Fruit fly (Drosophila melanogaster) whole organism, embryonic: ENCODE measurements around the gene CG1161.
A peak's percentile ranks its signal among the peaks of the same experiment; 100 is the strongest.

ENCODE experiments used
- BEAF-32 ChIP-seq: fragments of 200-800 bp; sonication (Bioruptor generic); optimal IDR thresholded peaks from 3 replicates; lab custom pipeline; 2017; ENCODE audit warnings: missing biosample characterization, missing genetic modification characterization, mild to moderate bottlenecking, moderate library complexity, missing genetic modification reagents
- CG10209 ChIP-seq: fragments of 200-800 bp; sonication (Bioruptor generic); optimal IDR thresholded peaks from 3 replicates; lab custom pipeline; 2017; ENCODE audit warnings: missing biosample characterization, mild to moderate bottlenecking, missing genetic modification characterization, missing genetic modification reagents
- CG10267 ChIP-seq: fragments of 200-800 bp; sonication (Bioruptor generic); optimal IDR thresholded peaks from 2 replicates; lab custom pipeline; 2018; ENCODE audit warnings: missing biosample characterization, mild to moderate bottlenecking, missing genetic modification characterization, moderate library complexity
- CG10366 ChIP-seq: fragments of 200-800 bp; sonication (Bioruptor generic); IDR thresholded peaks from 2 replicates; pipeline ENCODE4 v1.3.6; 2022; ENCODE audit warnings: missing biosample characterization, missing genetic modification characterization
- CG11504 ChIP-seq: fragments of 200-800 bp; sonication (Bioruptor generic); optimal IDR thresholded peaks from 3 replicates; lab custom pipeline; 2019; ENCODE audit warnings: missing biosample characterization, mild to moderate bottlenecking, missing genetic modification characterization, moderate library complexity
- CG12391 ChIP-seq: fragments of 200-800 bp; sonication (Bioruptor generic); optimal IDR thresholded peaks from 3 replicates; lab custom pipeline; 2018; ENCODE audit warnings: missing biosample characterization, mild to moderate bottlenecking, missing genetic modification characterization, moderate library complexity
- CG13775 ChIP-seq: fragments of 200-800 bp; sonication (Bioruptor generic); optimal IDR thresholded peaks from 3 replicates; lab custom pipeline; 2017; ENCODE audit warnings: missing biosample characterization, mild to moderate bottlenecking, missing genetic modification characterization
- CG14710 ChIP-seq: fragments of 200-800 bp; sonication (Bioruptor generic); optimal IDR thresholded peaks from 3 replicates; lab custom pipeline; 2019; ENCODE audit warnings: missing biosample characterization, mild to moderate bottlenecking, missing genetic modification characterization, moderate library complexity
- CG15514 ChIP-seq: fragments of 200-800 bp; sonication (Bioruptor generic); optimal IDR thresholded peaks from 3 replicates; lab custom pipeline; 2017; ENCODE audit warnings: missing biosample characterization, missing genetic modification characterization, mild to moderate bottlenecking, moderate library complexity, missing genetic modification reagents
- CG17186 ChIP-seq: fragments of 200-800 bp; sonication (Bioruptor generic); optimal IDR thresholded peaks from 3 replicates; lab custom pipeline; 2017; ENCODE audit warnings: missing biosample characterization, missing genetic modification reagents, missing genetic modification characterization
- CG2116 ChIP-seq: fragments of 200-800 bp; sonication (Bioruptor generic); optimal IDR thresholded peaks from 3 replicates; lab custom pipeline; 2018; ENCODE audit warnings: missing biosample characterization, mild to moderate bottlenecking, missing genetic modification characterization
- CG2120 ChIP-seq: fragments of 200-800 bp; sonication (Bioruptor generic); optimal IDR thresholded peaks from 3 replicates; lab custom pipeline; 2016; ENCODE audit warnings: missing biosample characterization, missing genetic modification characterization
- CG2712 ChIP-seq: fragments of 200-800 bp; optimal IDR thresholded peaks from 3 replicates; lab custom pipeline; 2019; ENCODE audit warnings: missing biosample characterization, mild to moderate bottlenecking, missing genetic modification characterization, moderate library complexity
- CG30020 ChIP-seq: fragments of 200-800 bp; optimal IDR thresholded peaks from 2 replicates; lab custom pipeline; 2019; ENCODE audit warnings: missing biosample characterization, mild to moderate bottlenecking, missing genetic modification characterization, moderate library complexity
- CG6791 ChIP-seq: fragments of 200-800 bp; sonication (Bioruptor generic); IDR thresholded peaks from 3 replicates; pipeline ENCODE4 v1.3.6; 2022; ENCODE audit warnings: missing biosample characterization, missing genetic modification characterization; ENCODE audit not compliant: partially characterized antibody
- CG8924 ChIP-seq: fragments of 200-800 bp; optimal IDR thresholded peaks from 3 replicates; lab custom pipeline; 2019; ENCODE audit warnings: missing biosample characterization, mild to moderate bottlenecking, missing genetic modification characterization, moderate library complexity
- CG8944 ChIP-seq: fragments of 200-800 bp; sonication (Bioruptor generic); optimal IDR thresholded peaks from 3 replicates; lab custom pipeline; 2016; ENCODE audit warnings: missing biosample characterization, missing genetic modification characterization
- CG9797 ChIP-seq: fragments of 200-800 bp; sonication (Bioruptor generic); optimal IDR thresholded peaks from 3 replicates; lab custom pipeline; 2018; ENCODE audit warnings: missing biosample characterization, mild to moderate bottlenecking, missing genetic modification characterization
- Camta ChIP-seq: fragments of 200-800 bp; sonication (Bioruptor generic); optimal IDR thresholded peaks from 2 replicates; lab custom pipeline; 2016; ENCODE audit warnings: missing biosample characterization, missing genetic modification characterization
- CoRest ChIP-seq: fragments of 200-800 bp; sonication (Bioruptor generic); optimal IDR thresholded peaks from 3 replicates; lab custom pipeline; 2018; ENCODE audit warnings: missing biosample characterization, mild to moderate bottlenecking, missing genetic modification characterization, moderate library complexity
- Hr3 ChIP-seq: fragments of 200-800 bp; sonication (Bioruptor generic); optimal IDR thresholded peaks from 3 replicates; lab custom pipeline; 2016; ENCODE audit warnings: missing biosample characterization, missing genetic modification characterization
- Hr51 ChIP-seq, 2 experiments: fragments of 200-800 bp; sonication (Bioruptor generic); optimal IDR thresholded peaks; 2 replicates in 1 of 2; 3 replicates in 1 of 2; lab custom pipeline; 2016 to 2018; ENCODE audit warnings: missing biosample characterization in 2 of 2, missing genetic modification characterization in 2 of 2, mild to moderate bottlenecking in 1 of 2, moderate library complexity in 1 of 2
- Hsf ChIP-seq: fragments of 200-800 bp; sonication (Bioruptor generic); optimal IDR thresholded peaks from 3 replicates; lab custom pipeline; 2016; ENCODE audit warnings: missing biosample characterization, missing genetic modification characterization
- Lhr ChIP-seq: fragments of 200-800 bp; sonication (Bioruptor generic); optimal IDR thresholded peaks from 3 replicates; lab custom pipeline; 2017; ENCODE audit warnings: mild to moderate bottlenecking, missing biosample characterization, missing genetic modification reagents, missing genetic modification characterization
- Med ChIP-seq: fragments of 200-800 bp; sonication (Bioruptor generic); peaks from one replicate; lab custom pipeline; 2016; ENCODE audit warnings: missing biosample characterization, missing genetic modification characterization, mild to moderate bottlenecking, inconsistent platforms, moderate library complexity
- Mes4 ChIP-seq: fragments of 200-800 bp; sonication (Bioruptor generic); optimal IDR thresholded peaks from 2 replicates; lab custom pipeline; 2016; ENCODE audit warnings: missing biosample characterization, missing genetic modification characterization
- NC2β ChIP-seq: fragments of 200-800 bp; sonication (Bioruptor generic); optimal IDR thresholded peaks from 2 replicates; lab custom pipeline; 2016; ENCODE audit warnings: missing biosample characterization, missing genetic modification characterization
- Nf-YB ChIP-seq: fragments of 200-800 bp; sonication (Bioruptor generic); optimal IDR thresholded peaks from 3 replicates; lab custom pipeline; 2019; ENCODE audit warnings: missing biosample characterization, mild to moderate bottlenecking, missing genetic modification characterization, moderate library complexity
- Pdp1 ChIP-seq, 2 experiments: fragments of 200-800 bp; sonication (Bioruptor generic); optimal IDR thresholded peaks; 3 replicates each; lab custom pipeline; 2016; ENCODE audit warnings: missing biosample characterization in 2 of 2, missing genetic modification characterization in 2 of 2, mild to moderate bottlenecking in 1 of 2, moderate library complexity in 1 of 2
- Sin3A ChIP-seq: fragments of >200 bp; optimal IDR thresholded peaks from 2 replicates; lab custom pipeline; 2018
- YL-1 ChIP-seq: fragments of 200-800 bp; sonication (Bioruptor generic); optimal IDR thresholded peaks from 3 replicates; lab custom pipeline; 2017; ENCODE audit warnings: missing biosample characterization, mild to moderate bottlenecking, missing genetic modification characterization
- crol ChIP-seq: fragments of 200-800 bp; sonication (Bioruptor generic); IDR thresholded peaks from 2 replicates; pipeline ENCODE4 v1.3.6; 2022; ENCODE audit warnings: missing biosample characterization, missing genetic modification characterization
- dm ChIP-seq: fragments of 200-800 bp; sonication (Bioruptor generic); optimal IDR thresholded peaks from 3 replicates; lab custom pipeline; 2016; ENCODE audit warnings: missing biosample characterization, missing genetic modification characterization
- dmrt11E ChIP-seq: fragments of 200-800 bp; sonication (Bioruptor generic); optimal IDR thresholded peaks from 3 replicates; lab custom pipeline; 2018; ENCODE audit warnings: missing biosample characterization, mild to moderate bottlenecking, missing genetic modification characterization, moderate library complexity
- gfzf ChIP-seq: fragments of 200-800 bp; sonication (Bioruptor generic); optimal IDR thresholded peaks from 2 replicates; lab custom pipeline; 2016; ENCODE audit warnings: missing biosample characterization, mild to moderate bottlenecking, missing genetic modification characterization, moderate library complexity
- jing ChIP-seq: fragments of 200-800 bp; sonication (Bioruptor generic); optimal IDR thresholded peaks from 2 replicates; lab custom pipeline; 2018; ENCODE audit warnings: missing biosample characterization, mild to moderate bottlenecking, missing genetic modification characterization
- lilli ChIP-seq: fragments of 200-800 bp; sonication (Bioruptor generic); optimal IDR thresholded peaks from 3 replicates; lab custom pipeline; 2016; ENCODE audit warnings: missing biosample characterization, missing genetic modification characterization
- nerfin-1 ChIP-seq: fragments of 200-800 bp; sonication (Bioruptor generic); optimal IDR thresholded peaks from 3 replicates; lab custom pipeline; 2019; ENCODE audit warnings: missing biosample characterization, mild to moderate bottlenecking, missing genetic modification characterization, moderate library complexity
- phol ChIP-seq: fragments of 200-800 bp; sonication (Bioruptor generic); optimal IDR thresholded peaks from 3 replicates; lab custom pipeline; 2018; ENCODE audit warnings: missing biosample characterization, mild to moderate bottlenecking, missing genetic modification characterization, moderate library complexity
- ranshi ChIP-seq: fragments of 200-800 bp; sonication (Bioruptor generic); IDR thresholded peaks from 2 replicates; pipeline ENCODE4 v1.3.6; 2022; ENCODE audit warnings: missing biosample characterization, missing genetic modification characterization
- sens ChIP-seq: fragments of 200-800 bp; sonication (Bioruptor generic); peaks from one replicate; lab custom pipeline; 2016; ENCODE audit warnings: missing biosample characterization, missing genetic modification characterization
- sima ChIP-seq: fragments of 200-800 bp; sonication (Bioruptor generic); optimal IDR thresholded peaks from 2 replicates; lab custom pipeline; 2016; ENCODE audit warnings: missing biosample characterization, missing genetic modification characterization
- stwl ChIP-seq: fragments of 200-800 bp; sonication (Bioruptor generic); optimal IDR thresholded peaks from 3 replicates; lab custom pipeline; 2018; ENCODE audit warnings: missing biosample characterization, mild to moderate bottlenecking, missing genetic modification characterization, moderate library complexity
- unpg ChIP-seq: fragments of 200-800 bp; sonication (Bioruptor generic); optimal IDR thresholded peaks from 3 replicates; lab custom pipeline; 2018; ENCODE audit warnings: missing biosample characterization, mild to moderate bottlenecking, missing genetic modification characterization, moderate library complexity
- zen ChIP-seq: fragments of 200-800 bp; sonication (Bioruptor generic); optimal IDR thresholded peaks from 3 replicates; lab custom pipeline; 2018; ENCODE audit warnings: missing biosample characterization, mild to moderate bottlenecking, missing genetic modification characterization, moderate library complexity

Gene CG1161

dm6 chr3R:5354373-5355134, at the start of gene CG1161, which contains the start of gene CG11999 (continued):
- TF ChIP-seq crol (no peak), sima (GFP tag; lab: Kevin White, UChicago) (no peak), dm (GFP tag; lab: Kevin White, UChicago) (no peak), Nf-YB (GFP tag; lab: Kevin White, UChicago) (peak; percentile 90), CG8944 (GFP tag; lab: Kevin White, UChicago) (no peak), lilli (GFP tag; lab: Kevin White, UChicago) (peak; percentile 4), Med (GFP tag; lab: Kevin White, UChicago) (no peak), phol (tag; lab: Kevin White, UChicago) (peak; percentile 63), CG13775 (peak; percentile 10), CG30020 (tag; lab: Kevin White, UChicago) (peak; percentile 35), NC2β (no peak), CG2116 (peak; percentile 89), CG11504 (tag; lab: Kevin White, UChicago) (peak; percentile 47), YL-1 (GFP tag; lab: Kevin White, UChicago) (peak; percentile 47), CoRest (peak; percentile 49), CG14710 (tag; lab: Kevin White, UChicago) (peak; percentile 64), gfzf (GFP tag; lab: Kevin White, UChicago) (peak; percentile 70), CG12391 (tag; lab: Kevin White, UChicago) (peak; percentile 64), Pdp1 (GFP tag; optimal IDR thresholded peaks at IDR 0.05; lab: Kevin White, UChicago) (peak in 1 of 2 experiments; percentile 19), dmrt11E (peak; percentile 9), CG2120 (peak; percentile 40), CG10366 (GFP tag; lab: Robert Waterston, UW) (no peak), Lhr (GFP tag; lab: Kevin White, UChicago) (peak; percentile 60), Hr51 (GFP tag; optimal IDR thresholded peaks at IDR 0.05; lab: Kevin White, UChicago) (peak in 1 of 2 experiments; percentile 52), Hr3 (GFP tag; lab: Kevin White, UChicago) (peak; percentile 36), CG17186 (GFP tag; lab: Kevin White, UChicago) (peak; percentile 26), CG9797 (GFP tag; lab: Kevin White, UChicago) (peak; percentile 69), zen (tag; lab: Kevin White, UChicago) (peak; percentile 40), nerfin-1 (tag; lab: Kevin White, UChicago) (peak; percentile 69), unpg (GFP tag; lab: Kevin White, UChicago) (peak; percentile 12), CG10209 (GFP tag; lab: Kevin White, UChicago) (no peak), CG15514 (GFP tag; lab: Kevin White, UChicago) (peak; percentile 99), ranshi (GFP tag; lab: Robert Waterston, UW) (no peak), jing (no peak), sens (GFP tag; lab: Kevin White, UChicago) (peak; percentile 82), Camta (GFP tag; lab: Kevin White, UChicago) (no peak), CG8924 (tag; lab: Kevin White, UChicago) (peak; percentile 46), CG10267 (tag; lab: Kevin White, UChicago) (peak; percentile 43), BEAF-32 (peak; percentile 36), Hsf (GFP tag; lab: Kevin White, UChicago) (peak; percentile 41), Sin3A (lab: Kevin White, UChicago) (peak; percentile 57), stwl (tag; lab: Kevin White, UChicago) (peak; percentile 88), CG2712 (peak; percentile 47), CG6791 (GFP tag; lab: Robert Waterston, UW) (0 out of 3 replicates have a peak, but pooled peaks have one; percentile 22), Mes4 (GFP tag; lab: Kevin White, UChicago) (no peak)
